Fruit fly (Drosophila melanogaster): ENCODE data around the gene Nmnat.

Nmnat gene

DNA sequence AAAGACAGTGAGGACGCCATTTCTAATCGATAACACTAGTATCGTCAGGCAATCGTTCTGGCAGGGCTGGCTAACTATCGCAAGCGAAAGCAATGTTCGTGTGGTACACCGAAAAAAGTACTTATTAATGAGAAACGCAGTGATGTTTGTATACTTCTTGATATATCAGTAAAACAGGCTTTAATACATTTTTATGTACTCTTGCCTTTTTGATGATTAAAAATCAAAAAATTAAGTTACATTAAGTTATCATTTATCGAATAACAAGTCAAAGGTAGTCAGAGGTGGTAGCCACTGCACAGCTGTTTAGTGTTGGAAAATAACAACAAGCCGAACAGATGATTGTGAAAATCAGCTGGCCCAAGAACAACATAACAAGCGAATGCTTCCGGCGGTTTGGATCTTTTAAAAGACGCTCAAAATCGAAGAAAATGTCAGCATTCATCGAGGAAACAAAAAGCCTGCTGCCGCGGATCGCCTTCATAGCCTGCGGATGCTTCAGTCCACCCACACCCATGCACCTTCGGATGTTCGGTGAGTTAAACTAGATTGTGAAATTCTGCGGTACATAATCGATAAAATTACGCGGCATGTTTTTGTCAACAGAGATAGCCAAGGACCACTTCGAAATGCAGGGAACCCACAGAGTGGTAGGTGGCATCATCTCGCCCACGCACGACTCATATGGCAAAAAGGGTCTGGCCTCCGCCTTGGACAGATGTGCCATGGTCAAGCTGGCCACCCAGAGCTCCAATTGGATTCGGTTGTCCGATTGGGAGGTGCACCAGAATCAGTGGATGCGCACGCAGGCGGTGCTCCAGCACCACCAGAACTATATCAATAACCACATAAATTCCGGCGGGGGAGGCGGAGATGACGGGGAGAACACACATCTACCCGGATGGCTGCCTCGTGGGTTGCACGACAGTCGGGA is at the start of gene Nmnat, which contains the start of gene ssh:
Gene Nmnat, plus strand, starts transcription at position 318 of the 934 bp plus-strand sequence.
Gene ssh, minus strand, starts transcription at position 37 of the 934 bp plus-strand sequence.
- TF ChIP-seq H2.0 (GFP tag; IDR thresholded peaks at IDR 0.05) (no peak), Oli (tag; optimal IDR thresholded peaks at IDR 0.05) (no peak), ara (GFP tag; IDR thresholded peaks at IDR 0.05) (no peak), ac (GFP tag; optimal IDR thresholded peaks at IDR 0.05) (no peak), dmrt11E (tag; optimal IDR thresholded peaks at IDR 0.05) (peak; percentile 40), CG13624 (GFP tag; optimal IDR thresholded peaks at IDR 0.05) (peak; percentile 53), CG17802 (tag; optimal IDR thresholded peaks at IDR 0.05) (no peak), CG18619 (GFP tag; optimal IDR thresholded peaks at IDR 0.05) (peak; percentile 26), CG15479 (GFP tag; optimal IDR thresholded peaks at IDR 0.05) (no peak), Gsc (GFP tag; IDR thresholded peaks at IDR 0.05) (no peak), CG13296 (GFP tag; optimal IDR thresholded peaks at IDR 0.05) (no peak), CG3726 (GFP tag; IDR thresholded peaks at IDR 0.05) (no peak), CG15073 (GFP tag; optimal IDR thresholded peaks at IDR 0.05) (no peak), h (optimal IDR thresholded peaks at IDR 0.05) (no peak), Ets97D (GFP tag; optimal IDR thresholded peaks at IDR 0.05) (peak; percentile 85), Usf (GFP tag; optimal IDR thresholded peaks at IDR 0.05) (no peak), aop (GFP tag; IDR thresholded peaks at IDR 0.05) (no peak), crol (GFP tag; IDR thresholded peaks at IDR 0.05) (no peak), CG6791 (GFP tag; IDR thresholded peaks at IDR 0.05; ENCODE audit: partially characterized antibody) (peak; percentile 88), luna (GFP tag; optimal IDR thresholded peaks at IDR 0.05) (peak; percentile 32), CG12659 (GFP tag; optimal IDR thresholded peaks at IDR 0.05) (peak; percentile 78), CTCF (GFP tag; optimal IDR thresholded peaks at IDR 0.05) (no peak), CG17361 (GFP tag; IDR thresholded peaks at IDR 0.05) (no peak; the same call in 2 of the 3 replicates), Dll (GFP tag; IDR thresholded peaks at IDR 0.05; ENCODE audit: partially characterized antibody) (peak; percentile 95), CG7839 (tag; optimal IDR thresholded peaks at IDR 0.05) (no peak), E2f1 (GFP tag; IDR thresholded peaks at IDR 0.05) (no peak), lola (GFP tag; optimal IDR thresholded peaks at IDR 0.05) (peak in 1 of 3 experiments; percentile 48), chif (GFP tag; optimal IDR thresholded peaks at IDR 0.05) (no peak), CG30403 (GFP tag; optimal IDR thresholded peaks at IDR 0.05) (peak; percentile 57), CG34224 (GFP tag; IDR thresholded peaks at IDR 0.05; ENCODE audit: partially characterized antibody) (peak; percentile 82), ash1 (GFP tag; optimal IDR thresholded peaks at IDR 0.05) (no peak), NC2α (GFP tag; optimal IDR thresholded peaks at IDR 0.05) (no peak), sug (tag; optimal IDR thresholded peaks at IDR 0.05) (peak; percentile 61), gfzf (GFP tag; optimal IDR thresholded peaks at IDR 0.05) (peak; percentile 34), grau (tag; optimal IDR thresholded peaks at IDR 0.05) (peak; percentile 56), nmo (GFP tag; optimal IDR thresholded peaks at IDR 0.05) (peak; percentile 81), CG9817 (tag; optimal IDR thresholded peaks at IDR 0.05) (peak; percentile 37), YL-1 (GFP tag; optimal IDR thresholded peaks at IDR 0.05) (peak; percentile 92), vfl (GFP tag; optimal IDR thresholded peaks at IDR 0.05) (peak; percentile 44), Hand (GFP tag; optimal IDR thresholded peaks at IDR 0.05) (no peak), shn (GFP tag; optimal IDR thresholded peaks at IDR 0.05) (no peak), Stat92E (GFP tag; optimal IDR thresholded peaks at IDR 0.05) (peak in 1 of 3 experiments; percentile 17), CG4854 (GFP tag; optimal IDR thresholded peaks at IDR 0.05) (no peak), Bgb (GFP tag; IDR thresholded peaks at IDR 0.05; ENCODE audit: partially characterized antibody) (peak; percentile 90), cg (GFP tag; optimal IDR thresholded peaks at IDR 0.05) (peak; percentile 37), CG6272 (GFP tag; IDR thresholded peaks at IDR 0.05) (no peak), HLH3B (GFP tag; IDR thresholded peaks at IDR 0.05) (no peak), Sry-δ (GFP tag; optimal IDR thresholded peaks at IDR 0.05) (peak; percentile 95), CG10274 (GFP tag; optimal IDR thresholded peaks at IDR 0.05) (no peak)
